Worm (Caenorhabditis elegans) whole organism, late embryonic: ENCODE measurements around the gene Y52D5A.2.

ENCODE experiments used
- C08G9.2 ChIP-seq: sonication (generic microtip); optimal IDR thresholded peaks from 2 replicates; lab custom pipeline; 2016; ENCODE audit warnings: mild to moderate bottlenecking, missing genetic modification characterization, moderate library complexity, missing compliant biosample characterization
- K02D7.2 ChIP-seq: sonication (generic microtip); optimal IDR thresholded peaks from 2 replicates; lab custom pipeline; 2017; ENCODE audit warnings: mild to moderate bottlenecking, missing genetic modification characterization, missing compliant biosample characterization
- T23F11.4 ChIP-seq: fragments of 200-800 bp; sonication (Bioruptor generic); optimal IDR thresholded peaks from 2 replicates; lab custom pipeline; 2018; ENCODE audit warnings: mild to moderate bottlenecking, missing genetic modification characterization, missing compliant biosample characterization
- Y22D7AL.16 ChIP-seq: sonication (generic microtip); optimal IDR thresholded peaks from 2 replicates; lab custom pipeline; 2016; ENCODE audit warnings: missing genetic modification characterization, missing compliant biosample characterization
- ahr-1 ChIP-seq: sonication (generic microtip); optimal IDR thresholded peaks from 2 replicates; lab custom pipeline; 2016; ENCODE audit warnings: missing genetic modification characterization, missing compliant biosample characterization
- ama-1 ChIP-seq: fragments of 150-350 bp; optimal IDR thresholded peaks from 2 replicates; lab custom pipeline; 2014
- ceh-18 ChIP-seq: sonication (generic microtip); optimal IDR thresholded peaks from 2 replicates; lab custom pipeline; 2016; ENCODE audit warnings: missing genetic modification characterization, missing compliant biosample characterization
- ceh-19 ChIP-seq: fragments of 200-800 bp; sonication (Bioruptor generic); optimal IDR thresholded peaks from 2 replicates; lab custom pipeline; 2018; ENCODE audit warnings: mild to moderate bottlenecking, missing genetic modification characterization, missing compliant biosample characterization
- ceh-22 ChIP-seq: sonication (generic microtip); optimal IDR thresholded peaks from 2 replicates; lab custom pipeline; 2017; ENCODE audit warnings: missing biosample characterization, missing genetic modification characterization
- ceh-24 ChIP-seq: sonication (generic microtip); optimal IDR thresholded peaks from 2 replicates; lab custom pipeline; 2016; ENCODE audit warnings: mild to moderate bottlenecking, missing genetic modification characterization, missing compliant biosample characterization
- ceh-30 ChIP-seq: fragments of 150-350 bp; optimal IDR thresholded peaks from 2 replicates; lab custom pipeline; 2014; ENCODE audit warnings: missing biosample characterization, missing genetic modification characterization
- ceh-31 ChIP-seq: sonication (generic microtip); optimal IDR thresholded peaks from 2 replicates; lab custom pipeline; 2016; ENCODE audit warnings: missing genetic modification characterization, missing compliant biosample characterization
- ceh-34 ChIP-seq: sonication (generic microtip); optimal IDR thresholded peaks from 2 replicates; lab custom pipeline; 2016; ENCODE audit warnings: mild to moderate bottlenecking, missing genetic modification characterization, missing compliant biosample characterization
- ceh-45 ChIP-seq: fragments of 200-800 bp; sonication (Bioruptor generic); IDR thresholded peaks from 2 replicates; pipeline ENCODE4 v1.3.6; 2022; ENCODE audit warnings: missing genetic modification reagents, missing genetic modification characterization, missing compliant biosample characterization
- ceh-48 ChIP-seq: sonication (generic microtip); optimal IDR thresholded peaks from 2 replicates; lab custom pipeline; 2016; ENCODE audit warnings: missing genetic modification characterization, inconsistent platforms, missing compliant biosample characterization
- ceh-9 ChIP-seq: sonication (generic microtip); optimal IDR thresholded peaks from 2 replicates; lab custom pipeline; 2016; ENCODE audit warnings: mild to moderate bottlenecking, missing genetic modification characterization, inconsistent platforms, missing compliant biosample characterization
- che-1 ChIP-seq: sonication (generic microtip); optimal IDR thresholded peaks from 2 replicates; lab custom pipeline; 2016; ENCODE audit warnings: mild to moderate bottlenecking, missing genetic modification characterization, missing compliant biosample characterization
- dmd-4 ChIP-seq: sonication (generic microtip); optimal IDR thresholded peaks from 2 replicates; lab custom pipeline; 2016; ENCODE audit warnings: borderline replicate concordance, missing genetic modification characterization, missing compliant biosample characterization
- elt-4 ChIP-seq: sonication (generic microtip); optimal IDR thresholded peaks from 2 replicates; lab custom pipeline; 2016; ENCODE audit warnings: missing genetic modification characterization, missing compliant biosample characterization
- eyg-1 ChIP-seq: sonication (generic microtip); optimal IDR thresholded peaks from 2 replicates; lab custom pipeline; 2016; ENCODE audit warnings: missing genotype, missing genetic modification characterization, missing compliant biosample characterization
- fax-1 ChIP-seq: sonication (generic microtip); optimal IDR thresholded peaks from 2 replicates; lab custom pipeline; 2016; ENCODE audit warnings: missing genotype, missing genetic modification characterization, missing compliant biosample characterization
- fkh-10 ChIP-seq: fragments of 150-350 bp; optimal IDR thresholded peaks from 2 replicates; lab custom pipeline; 2014; ENCODE audit warnings: missing biosample characterization, missing genetic modification reagents, missing genetic modification characterization
- hlh-13 ChIP-seq: fragments of 200-800 bp; sonication (Bioruptor generic); optimal IDR thresholded peaks from 2 replicates; lab custom pipeline; 2018; ENCODE audit warnings: mild to moderate bottlenecking, missing genetic modification characterization, missing compliant biosample characterization
- hlh-15 ChIP-seq: sonication (generic microtip); optimal IDR thresholded peaks from 2 replicates; lab custom pipeline; 2016; ENCODE audit warnings: missing genetic modification characterization, missing compliant biosample characterization
- hlh-30 ChIP-seq: sonication (generic microtip); optimal IDR thresholded peaks from 2 replicates; lab custom pipeline; 2017; ENCODE audit warnings: antibody characterized with exemption, missing genetic modification characterization, missing compliant biosample characterization; ENCODE audit not compliant: insufficient read depth
- hlh-6 ChIP-seq: sonication (generic microtip); optimal IDR thresholded peaks from 2 replicates; lab custom pipeline; 2016; ENCODE audit warnings: missing genotype, missing genetic modification characterization, missing compliant biosample characterization
- hlh-8 ChIP-seq: sonication (generic microtip); optimal IDR thresholded peaks from 2 replicates; lab custom pipeline; 2016; ENCODE audit warnings: missing genotype, missing genetic modification characterization, missing compliant biosample characterization
- lim-6 ChIP-seq: sonication (generic microtip); optimal IDR thresholded peaks from 2 replicates; lab custom pipeline; 2016; ENCODE audit warnings: missing genetic modification characterization, missing compliant biosample characterization
- lin-11 ChIP-seq: fragments of 200-800 bp; sonication (Bioruptor generic); optimal IDR thresholded peaks from 2 replicates; lab custom pipeline; 2018; ENCODE audit warnings: mild to moderate bottlenecking, missing genetic modification characterization, missing compliant biosample characterization
- madf-2 ChIP-seq: sonication (generic microtip); optimal IDR thresholded peaks from 2 replicates; lab custom pipeline; 2017; ENCODE audit warnings: missing genetic modification characterization, missing compliant biosample characterization
- nfya-1 ChIP-seq: sonication (generic microtip); optimal IDR thresholded peaks from 2 replicates; lab custom pipeline; 2017; ENCODE audit warnings: missing genetic modification characterization, mild to moderate bottlenecking, missing compliant biosample characterization, antibody characterized with exemption, moderate library complexity
- nhr-232 ChIP-seq: sonication (generic microtip); optimal IDR thresholded peaks from 2 replicates; lab custom pipeline; 2016; ENCODE audit warnings: missing genetic modification characterization, missing compliant biosample characterization
- npax-4 ChIP-seq: sonication (generic microtip); optimal IDR thresholded peaks from 2 replicates; lab custom pipeline; 2016; ENCODE audit warnings: missing genetic modification characterization, missing compliant biosample characterization
- pag-3 ChIP-seq: sonication (generic microtip); optimal IDR thresholded peaks from 2 replicates; lab custom pipeline; 2016; ENCODE audit warnings: missing compliant biosample characterization, missing genetic modification characterization, borderline replicate concordance
- pax-1 ChIP-seq: fragments of 150-350 bp; optimal IDR thresholded peaks from 2 replicates; lab custom pipeline; 2014; ENCODE audit warnings: missing biosample characterization, missing genetic modification characterization
- pha-4 ChIP-seq: fragments of 150-350 bp; optimal IDR thresholded peaks from 2 replicates; lab custom pipeline; 2018; ENCODE audit warnings: missing biosample characterization, missing genetic modification reagents, missing genetic modification characterization
- pros-1 ChIP-seq: fragments of 150-350 bp; optimal IDR thresholded peaks from 2 replicates; lab custom pipeline; 2014; ENCODE audit warnings: missing biosample characterization, missing genetic modification reagents, missing genetic modification characterization
- ref-2 ChIP-seq: sonication (generic microtip); optimal IDR thresholded peaks from 2 replicates; lab custom pipeline; 2016; ENCODE audit warnings: missing genetic modification characterization, missing compliant biosample characterization
- tbx-2 ChIP-seq: sonication (generic microtip); optimal IDR thresholded peaks from 2 replicates; lab custom pipeline; 2016; ENCODE audit warnings: missing genetic modification characterization, missing compliant biosample characterization
- tbx-7 ChIP-seq: sonication (generic microtip); optimal IDR thresholded peaks from 2 replicates; lab custom pipeline; 2016; ENCODE audit warnings: missing genotype, missing genetic modification characterization, missing compliant biosample characterization
- unc-42 ChIP-seq: sonication (generic microtip); optimal IDR thresholded peaks from 2 replicates; lab custom pipeline; 2016; ENCODE audit warnings: missing genotype, missing genetic modification characterization, missing compliant biosample characterization
- unc-55 ChIP-seq: sonication (generic microtip); optimal IDR thresholded peaks from 2 replicates; lab custom pipeline; 2017; ENCODE audit warnings: missing biosample characterization, missing genetic modification reagents, missing genetic modification characterization
- unc-86 ChIP-seq: sonication (generic microtip); optimal IDR thresholded peaks from 2 replicates; lab custom pipeline; 2016; ENCODE audit warnings: missing genetic modification characterization, missing compliant biosample characterization
- zip-5 ChIP-seq: sonication (generic microtip); optimal IDR thresholded peaks from 2 replicates; lab custom pipeline; 2016; ENCODE audit warnings: missing genetic modification characterization, missing compliant biosample characterization
- ztf-16 ChIP-seq: sonication (generic microtip); optimal IDR thresholded peaks from 2 replicates; lab custom pipeline; 2017; ENCODE audit warnings: missing genetic modification characterization, missing compliant biosample characterization

The Y52D5A.2 gene

ce11 chrIV:5479289-5479688 lies 15.0 kb upstream of the Y52D5A.2 start, which contains the start of gene T11F8.1:
T11F8.1 (plus strand) TSS chrIV:5479589.
- no peak for TF ChIP-seq ahr-1 (tag; lab: Kevin White, UChicago)
- TF ChIP-seq nfya-1, result no peak
- no peak for TF ChIP-seq madf-2 (tag; lab: Kevin White, UChicago)
- no peak for TF ChIP-seq ztf-16 (tag; lab: Kevin White, UChicago)
- TF ChIP-seq pros-1 (tag; lab: Kevin White, UChicago), result no peak
- no peak for TF ChIP-seq ceh-19 (GFP tag; lab: Kevin White, UChicago)
- no peak for TF ChIP-seq ceh-18 (tag; lab: Kevin White, UChicago)
- TF ChIP-seq hlh-15, result no peak
- TF ChIP-seq unc-86 (tag; lab: Kevin White, UChicago), result no peak
- TF ChIP-seq elt-4, result no peak
- no peak for TF ChIP-seq ceh-24 (tag; lab: Kevin White, UChicago)
- no peak for TF ChIP-seq fkh-10 (GFP tag; lab: Kevin White, UChicago)
- TF ChIP-seq ceh-31 (tag; lab: Kevin White, UChicago), result no peak
- TF ChIP-seq tbx-7 (tag; lab: Kevin White, UChicago), result no peak
- TF ChIP-seq hlh-8 (tag; lab: Kevin White, UChicago), result no peak
- TF ChIP-seq lim-6, result no peak
- TF ChIP-seq T23F11.4 (GFP tag; lab: Kevin White, UChicago), result no peak

- TF ChIP-seq ceh-19 (GFP tag; lab: Kevin White, UChicago), result no peak
- TF ChIP-seq ref-2 (tag; lab: Kevin White, UChicago), result no peak
- no peak for TF ChIP-seq ceh-31 (tag; lab: Kevin White, UChicago)
- TF ChIP-seq Y22D7AL.16 (tag; lab: Kevin White, UChicago), result no peak
- TF ChIP-seq hlh-15, result no peak
- TF ChIP-seq zip-5, result no peak
- no peak for TF ChIP-seq ama-1
- no peak for TF ChIP-seq dmd-4 (tag; lab: Kevin White, UChicago)
- TF ChIP-seq elt-4, result no peak
Measured at ce11 chrIV:5476468-5476867, 12.2 kb upstream of the Y52D5A.2 start, which contains the start of gene T11F8.4. T11F8.4 (minus strand) TSS chrIV:5476568.

ce11 chrIV:5473098-5473497 lies 8.8 kb upstream of the Y52D5A.2 start:
- TF ChIP-seq ceh-31 (tag; lab: Kevin White, UChicago) (no peak), pag-3 (tag; lab: Kevin White, UChicago) (no peak), tbx-7 (tag; lab: Kevin White, UChicago) (no peak), ahr-1 (tag; lab: Kevin White, UChicago) (no peak), C08G9.2 (no peak), ama-1 (no peak), hlh-6 (tag; lab: Kevin White, UChicago) (no peak), Y22D7AL.16 (tag; lab: Kevin White, UChicago) (no peak), K02D7.2 (tag; lab: Kevin White, UChicago) (no peak), ceh-45 (GFP tag; lab: Robert Waterston, UW) (no peak), eyg-1 (no peak), ceh-24 (tag; lab: Kevin White, UChicago) (no peak), pha-4 (no peak), npax-4 (tag; lab: Kevin White, UChicago) (no peak), pax-1 (tag; lab: Kevin White, UChicago) (no peak)

ce11 chrIV:5469739-5470138 lies 5.4 kb upstream of the Y52D5A.2 start, which contains the start of gene rme-2:
rme-2 (plus strand) TSS chrIV:5470026.
- TF ChIP-seq unc-42, result no peak
- no peak for TF ChIP-seq ceh-30
- no peak for TF ChIP-seq ceh-45 (GFP tag; lab: Robert Waterston, UW)
- TF ChIP-seq lin-11 (tag; lab: Kevin White, UChicago), result no peak
- no peak for TF ChIP-seq che-1 (tag; lab: Kevin White, UChicago)
- TF ChIP-seq ceh-9, result no peak
- no peak for TF ChIP-seq hlh-13 (GFP tag; lab: Kevin White, UChicago)
- TF ChIP-seq hlh-30 (tag; lab: Kevin White, UChicago), result no peak
- TF ChIP-seq ceh-34 (tag; lab: Kevin White, UChicago), result no peak
- TF ChIP-seq fax-1 (tag; lab: Kevin White, UChicago), result no peak
- no peak for TF ChIP-seq ref-2 (tag; lab: Kevin White, UChicago)
- no peak for TF ChIP-seq ceh-48
- TF ChIP-seq dmd-4 (tag; lab: Kevin White, UChicago), result no peak
- no peak for TF ChIP-seq ceh-22 (tag; lab: Kevin White, UChicago)
- TF ChIP-seq nhr-232, result no peak
- no peak for TF ChIP-seq ama-1
- TF ChIP-seq pag-3 (tag; lab: Kevin White, UChicago), result no peak
- no peak for TF ChIP-seq unc-55
- TF ChIP-seq tbx-2 (tag; lab: Kevin White, UChicago), result no peak
- TF ChIP-seq nfya-1, result no peak
